Fruit fly (Drosophila melanogaster) whole organism, embryonic: Measurements from ENCODE around the gene CG13250.

Experiments used
- Bgb ChIP-seq: fragments of 200-800 bp; sonication (Bioruptor generic); IDR thresholded peaks from 2 replicates; pipeline ENCODE4 v1.3.6; 2022; ENCODE audit warnings: missing biosample characterization, missing genetic modification characterization; ENCODE audit not compliant: partially characterized antibody
- CG10654 ChIP-seq: fragments of 200-800 bp; sonication (Bioruptor generic); optimal IDR thresholded peaks from 2 replicates; lab custom pipeline; 2016; ENCODE audit warnings: missing biosample characterization, missing genetic modification characterization
- CG11093 ChIP-seq: fragments of 200-800 bp; sonication (Bioruptor generic); IDR thresholded peaks from 3 replicates; pipeline ENCODE4 v1.3.6; 2022; ENCODE audit warnings: missing biosample characterization, missing genetic modification characterization
- CG11504 ChIP-seq: fragments of 200-800 bp; sonication (Bioruptor generic); optimal IDR thresholded peaks from 3 replicates; lab custom pipeline; 2019; ENCODE audit warnings: missing biosample characterization, mild to moderate bottlenecking, missing genetic modification characterization, moderate library complexity
- CG11696 ChIP-seq: fragments of 200-800 bp; sonication (Bioruptor generic); IDR thresholded peaks from 2 replicates; pipeline ENCODE4 v1.3.6; 2022; ENCODE audit warnings: missing biosample characterization, missing genetic modification characterization
- CG13894 ChIP-seq: fragments of 200-800 bp; sonication (Bioruptor generic); optimal IDR thresholded peaks from 3 replicates; lab custom pipeline; 2018; ENCODE audit warnings: missing biosample characterization, mild to moderate bottlenecking, missing genetic modification characterization, moderate library complexity
- CG15479 ChIP-seq: fragments of 200-800 bp; sonication (Bioruptor generic); optimal IDR thresholded peaks from 3 replicates; lab custom pipeline; 2019; ENCODE audit warnings: missing biosample characterization, mild to moderate bottlenecking, missing genetic modification characterization, moderate library complexity
- CG15514 ChIP-seq: fragments of 200-800 bp; sonication (Bioruptor generic); optimal IDR thresholded peaks from 3 replicates; lab custom pipeline; 2017; ENCODE audit warnings: missing biosample characterization, missing genetic modification characterization, mild to moderate bottlenecking, moderate library complexity, missing genetic modification reagents
- CG17359 ChIP-seq: fragments of 200-800 bp; sonication (Bioruptor generic); optimal IDR thresholded peaks from 3 replicates; lab custom pipeline; 2018; ENCODE audit warnings: missing biosample characterization, mild to moderate bottlenecking, missing genetic modification characterization, moderate library complexity
- CG18011 ChIP-seq: fragments of 200-800 bp; sonication (Bioruptor generic); optimal IDR thresholded peaks from 2 replicates; lab custom pipeline; 2017; ENCODE audit warnings: missing biosample characterization, missing genetic modification characterization, mild to moderate bottlenecking, moderate library complexity, missing genotype
- CG1832 ChIP-seq: fragments of 200-800 bp; sonication (Bioruptor generic); optimal IDR thresholded peaks from 2 replicates; lab custom pipeline; 2017; ENCODE audit warnings: missing biosample characterization, mild to moderate bottlenecking, missing genetic modification characterization, inconsistent platforms
- CG2199 ChIP-seq: fragments of 200-800 bp; sonication (Bioruptor generic); IDR thresholded peaks from 3 replicates; pipeline ENCODE4 v1.3.6; 2022; ENCODE audit warnings: missing biosample characterization, missing genetic modification characterization
- CG31224 ChIP-seq: fragments of 200-800 bp; sonication (Bioruptor generic); IDR thresholded peaks from 2 replicates; pipeline ENCODE4 v1.3.6; 2022; ENCODE audit warnings: missing biosample characterization, missing genetic modification characterization
- CG34376 ChIP-seq: fragments of 200-800 bp; sonication (Bioruptor generic); optimal IDR thresholded peaks from 2 replicates; lab custom pipeline; 2018; ENCODE audit warnings: missing biosample characterization, mild to moderate bottlenecking, missing genetic modification characterization
- CG4404 ChIP-seq: fragments of 200-800 bp; sonication (Bioruptor generic); IDR thresholded peaks from 2 replicates; pipeline ENCODE4 v1.3.6; 2022; ENCODE audit warnings: missing biosample characterization, missing genetic modification characterization
- CG4617 ChIP-seq: fragments of 200-800 bp; sonication (Bioruptor generic); optimal IDR thresholded peaks from 3 replicates; lab custom pipeline; 2016; ENCODE audit warnings: missing biosample characterization, missing genetic modification characterization, borderline replicate concordance
- CG8478 ChIP-seq: fragments of >200 bp; optimal IDR thresholded peaks from 2 replicates; lab custom pipeline; 2018
- Dad ChIP-seq: fragments of 200-800 bp; sonication (Bioruptor generic); optimal IDR thresholded peaks from 3 replicates; lab custom pipeline; 2016; ENCODE audit warnings: missing biosample characterization, missing genetic modification characterization
- Dip3 ChIP-seq: fragments of 200-800 bp; sonication (Bioruptor generic); optimal IDR thresholded peaks from 3 replicates; lab custom pipeline; 2016; ENCODE audit warnings: missing biosample characterization, missing genetic modification characterization
- E2f2 ChIP-seq: fragments of 200-800 bp; sonication (Bioruptor generic); IDR thresholded peaks from 2 replicates; pipeline ENCODE4 v1.3.6; 2022; ENCODE audit warnings: missing biosample characterization, missing genetic modification characterization
- GATAe ChIP-seq: fragments of 200-800 bp; sonication (Bioruptor generic); conservative IDR thresholded peaks from 2 replicates; pipeline ENCODE4 v1.3.6; 2022; ENCODE audit warnings: missing biosample characterization, missing genetic modification characterization
- HmgZ ChIP-seq: fragments of 200-800 bp; sonication (Bioruptor generic); optimal IDR thresholded peaks from 2 replicates; lab custom pipeline; 2018; ENCODE audit warnings: missing biosample characterization, mild to moderate bottlenecking, missing genetic modification characterization
- Max ChIP-seq: fragments of 200-800 bp; sonication (Bioruptor generic); optimal IDR thresholded peaks from 2 replicates; lab custom pipeline; 2016; ENCODE audit warnings: missing biosample characterization, mild to moderate bottlenecking, missing genetic modification characterization
- Med ChIP-seq: fragments of 200-800 bp; sonication (Bioruptor generic); peaks from one replicate; lab custom pipeline; 2016; ENCODE audit warnings: missing biosample characterization, missing genetic modification characterization, mild to moderate bottlenecking, inconsistent platforms, moderate library complexity
- Nf-YC ChIP-seq: fragments of 200-800 bp; optimal IDR thresholded peaks from 3 replicates; lab custom pipeline; 2019; ENCODE audit warnings: missing biosample characterization, mild to moderate bottlenecking, missing genetic modification characterization, moderate library complexity
- Oaz ChIP-seq: fragments of 200-800 bp; sonication (Bioruptor generic); IDR thresholded peaks from 2 replicates; pipeline ENCODE4 v1.3.6; 2022; ENCODE audit warnings: missing biosample characterization, missing genetic modification characterization
- Sox100B ChIP-seq: fragments of 200-800 bp; sonication (Bioruptor generic); optimal IDR thresholded peaks from 3 replicates; lab custom pipeline; 2018; ENCODE audit warnings: missing biosample characterization, mild to moderate bottlenecking, missing genetic modification characterization
- YL-1 ChIP-seq: fragments of 200-800 bp; sonication (Bioruptor generic); optimal IDR thresholded peaks from 3 replicates; lab custom pipeline; 2017; ENCODE audit warnings: missing biosample characterization, mild to moderate bottlenecking, missing genetic modification characterization
- ac ChIP-seq: fragments of 200-800 bp; sonication (Bioruptor generic); optimal IDR thresholded peaks from 3 replicates; lab custom pipeline; 2017; ENCODE audit warnings: missing biosample characterization, mild to moderate bottlenecking, missing genetic modification characterization
- ci ChIP-seq: fragments of 200-800 bp; sonication (Bioruptor generic); IDR thresholded peaks from 3 replicates; pipeline ENCODE4 v1.3.6; 2022; ENCODE audit warnings: missing biosample characterization, missing genetic modification characterization
- da ChIP-seq: fragments of 200-800 bp; sonication (Bioruptor generic); optimal IDR thresholded peaks from 2 replicates; lab custom pipeline; 2016; ENCODE audit warnings: missing biosample characterization, missing genetic modification characterization
- grn ChIP-seq: fragments of 200-800 bp; sonication (Bioruptor generic); optimal IDR thresholded peaks from 3 replicates; lab custom pipeline; 2017; ENCODE audit warnings: missing biosample characterization, missing genetic modification characterization
- jing ChIP-seq: fragments of 200-800 bp; sonication (Bioruptor generic); optimal IDR thresholded peaks from 2 replicates; lab custom pipeline; 2018; ENCODE audit warnings: missing biosample characterization, mild to moderate bottlenecking, missing genetic modification characterization
- knrl ChIP-seq: fragments of 200-800 bp; sonication (Bioruptor generic); IDR thresholded peaks from 3 replicates; pipeline ENCODE4 v1.3.6; 2022; ENCODE audit warnings: missing biosample characterization, missing genetic modification characterization; ENCODE audit not compliant: partially characterized antibody
- lbe ChIP-seq: fragments of 200-800 bp; sonication (Bioruptor generic); optimal IDR thresholded peaks from 2 replicates; lab custom pipeline; 2016; ENCODE audit warnings: missing biosample characterization, mild to moderate bottlenecking, missing genetic modification characterization
- odd ChIP-seq: fragments of 200-800 bp; sonication (Bioruptor generic); optimal IDR thresholded peaks from 2 replicates; lab custom pipeline; 2017; ENCODE audit warnings: missing biosample characterization, mild to moderate bottlenecking, missing genetic modification characterization
- otp ChIP-seq: fragments of 200-800 bp; sonication (Bioruptor generic); IDR thresholded peaks from 3 replicates; pipeline ENCODE4, ENCODE4 v1.3.6; 2022; ENCODE audit warnings: missing biosample characterization, missing genetic modification characterization
- prd ChIP-seq, 3 experiments: fragments of >200 bp in 2 of 3; fragments of 200-800 bp in 1 of 3; sonication (Bioruptor generic) in 1 of 3; optimal IDR thresholded peaks in 2 of 3; IDR thresholded peaks in 1 of 3; 2 replicates in 2 of 3; 3 replicates in 1 of 3; pipeline versions ENCODE4 v1.3.6 to Lab custom; 2017 to 2022; ENCODE audit warnings: missing biosample characterization in 1 of 3, missing genetic modification characterization in 1 of 3
- ranshi ChIP-seq: fragments of 200-800 bp; sonication (Bioruptor generic); IDR thresholded peaks from 2 replicates; pipeline ENCODE4 v1.3.6; 2022; ENCODE audit warnings: missing biosample characterization, missing genetic modification characterization
- row ChIP-seq: fragments of 200-800 bp; sonication (Bioruptor generic); IDR thresholded peaks from 3 replicates; pipeline ENCODE4 v1.3.6; 2022; ENCODE audit warnings: missing biosample characterization, missing genetic modification characterization
- sens ChIP-seq: fragments of 200-800 bp; sonication (Bioruptor generic); peaks from one replicate; lab custom pipeline; 2016; ENCODE audit warnings: missing biosample characterization, missing genetic modification characterization
- sima ChIP-seq: fragments of 200-800 bp; sonication (Bioruptor generic); optimal IDR thresholded peaks from 2 replicates; lab custom pipeline; 2016; ENCODE audit warnings: missing biosample characterization, missing genetic modification characterization
- sob ChIP-seq: fragments of 200-800 bp; sonication (Bioruptor generic); IDR thresholded peaks from 2 replicates; pipeline ENCODE4 v1.3.6; 2022; ENCODE audit warnings: missing biosample characterization, missing genetic modification characterization
- sug ChIP-seq: fragments of 200-800 bp; optimal IDR thresholded peaks from 2 replicates; lab custom pipeline; 2019; ENCODE audit warnings: missing biosample characterization, mild to moderate bottlenecking, missing genetic modification characterization, moderate library complexity
- usp ChIP-seq: fragments of >200 bp; optimal IDR thresholded peaks from 2 replicates; lab custom pipeline; 2017; ENCODE audit warnings: missing biosample characterization, missing genetic modification characterization
- vfl ChIP-seq: fragments of 200-800 bp; sonication (Bioruptor generic); optimal IDR thresholded peaks from 2 replicates; lab custom pipeline; 2016; ENCODE audit warnings: missing biosample characterization, missing genetic modification characterization
- vnd ChIP-seq: fragments of 200-800 bp; sonication (Bioruptor generic); IDR thresholded peaks from 3 replicates; pipeline ENCODE4 v1.3.6; 2022; ENCODE audit warnings: missing biosample characterization, missing genetic modification characterization; ENCODE audit not compliant: partially characterized antibody
- wdn ChIP-seq: fragments of 200-800 bp; sonication (Bioruptor generic); IDR thresholded peaks from 2 replicates; pipeline ENCODE4 v1.3.6; 2022; ENCODE audit warnings: missing biosample characterization, missing genetic modification characterization

The CG13250 gene

DNA sequence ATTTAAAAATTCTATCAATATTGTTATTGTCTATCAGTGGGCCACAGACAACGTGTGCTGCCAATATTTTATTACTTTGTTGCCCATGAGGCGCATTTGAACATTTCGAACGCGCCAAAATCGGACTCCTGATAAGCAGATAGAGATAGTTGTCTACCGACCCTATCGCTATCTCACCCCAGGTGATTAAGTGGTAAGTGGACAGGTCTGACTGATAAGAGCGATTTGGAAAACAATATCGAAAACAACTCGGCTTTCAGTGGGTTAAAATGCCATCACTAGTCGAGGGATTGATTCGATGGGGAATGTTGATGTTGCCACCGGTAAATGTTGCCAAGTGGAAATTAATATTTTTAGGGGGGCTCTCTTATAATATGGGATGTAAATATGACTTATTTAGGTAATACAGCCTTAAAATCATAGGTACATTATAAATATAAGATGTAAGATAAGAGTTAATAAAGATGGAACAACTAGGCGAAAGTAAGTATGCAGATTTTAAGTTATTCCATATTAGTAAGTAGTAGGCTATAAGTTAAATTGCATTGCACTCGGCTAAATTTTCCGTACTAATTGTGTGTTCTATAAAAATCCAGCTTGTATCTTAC, 41.9 kb upstream of the CG13250 start, which contains the start of gene ND-39 (continued):
- TF ChIP-seq CG1832 (GFP tag; lab: Kevin White, UChicago) (peak; percentile 23), CG11504 (tag; lab: Kevin White, UChicago) (peak; percentile 100), Med (GFP tag; lab: Kevin White, UChicago) (peak; percentile 42), sens (GFP tag; lab: Kevin White, UChicago) (peak; percentile 37), CG11093 (no peak), Nf-YC (tag; lab: Kevin White, UChicago) (no peak), row (GFP tag; lab: Robert Waterston, UW) (peak; percentile 34; the same call in 1 of the 3 replicates), knrl (GFP tag; lab: Robert Waterston, UW) (peak; percentile 10; the same call in 1 of the 3 replicates), GATAe (peak; percentile 98), CG11696 (GFP tag; lab: Robert Waterston, UW) (no peak), HmgZ (peak; percentile 24), ac (GFP tag; lab: Kevin White, UChicago) (no peak), E2f2 (GFP tag; lab: Robert Waterston, UW) (peak; percentile 63), CG15514 (GFP tag; lab: Kevin White, UChicago) (peak; percentile 16), sug (tag; lab: Kevin White, UChicago) (peak; percentile 63), Max (GFP tag; lab: Kevin White, UChicago) (no peak), CG34376 (GFP tag; lab: Kevin White, UChicago) (peak; percentile 35), CG4404 (GFP tag; lab: Robert Waterston, UW) (no peak), vnd (GFP tag; lab: Robert Waterston, UW) (peak; percentile 29; the same call in 1 of the 3 replicates), jing (GFP tag; lab: Kevin White, UChicago) (no peak), CG2199 (GFP tag; lab: Robert Waterston, UW) (peak; percentile 90), Bgb (GFP tag; lab: Robert Waterston, UW) (0 out of 2 replicates have a peak, but pooled peaks have one; percentile 12), lbe (GFP tag; lab: Kevin White, UChicago) (no peak), odd (GFP tag; lab: Kevin White, UChicago) (no peak), grn (peak; percentile 94), CG8478 (lab: Kevin White, UChicago) (no peak), sima (no peak)

DNA sequence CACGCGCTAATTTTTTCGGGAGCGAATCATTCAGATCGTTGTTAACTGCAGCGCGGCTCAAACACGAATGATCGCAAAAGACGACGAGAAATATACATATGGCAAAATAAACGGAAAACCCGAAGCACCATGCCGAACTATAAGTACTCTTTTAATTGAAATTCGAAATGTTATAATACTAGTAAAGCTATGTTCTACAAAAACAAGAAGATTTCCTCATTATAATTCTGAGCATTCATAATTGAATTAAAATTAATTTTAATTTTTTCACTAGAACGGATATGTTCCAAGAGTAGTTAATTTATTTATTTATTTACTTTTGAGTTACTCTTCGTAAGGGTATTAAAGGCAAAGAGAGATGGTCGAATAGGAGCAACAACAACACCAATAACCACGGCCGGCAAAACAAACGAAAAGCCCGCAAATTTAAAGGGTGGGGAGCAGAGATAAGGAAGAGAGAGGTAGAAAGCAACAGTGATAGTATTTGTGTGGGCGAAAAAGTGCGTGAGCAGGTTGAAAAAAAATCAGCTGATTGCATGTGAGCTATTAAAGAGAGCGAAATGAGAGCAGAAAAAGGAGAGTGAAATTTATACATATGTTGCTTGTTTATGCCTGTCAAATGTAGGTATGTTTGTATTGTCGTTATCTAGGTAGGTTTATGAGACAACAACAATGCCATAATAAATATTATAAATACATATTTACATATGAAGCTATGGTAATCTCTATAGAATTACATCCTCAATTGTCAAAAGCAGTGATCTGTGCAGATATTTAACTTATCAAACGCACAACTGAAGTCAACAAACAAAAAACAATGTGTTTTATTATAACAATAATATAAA, 39.9 kb upstream of the CG13250 start:
- peak; percentile 10 for TF ChIP-seq CG18011 (GFP tag; lab: Kevin White, UChicago)
- TF ChIP-seq ranshi (GFP tag; lab: Robert Waterston, UW) = peak; percentile 48; the same call in 1 of the 2 replicates
- TF ChIP-seq CG2199 (GFP tag; lab: Robert Waterston, UW) = no peak
- TF ChIP-seq Dip3 (GFP tag; lab: Kevin White, UChicago) = peak; percentile 67
- TF ChIP-seq Dad = peak; percentile 21
- TF ChIP-seq usp = no peak
- peak; percentile 45 for TF ChIP-seq CG10654 (GFP tag; lab: Kevin White, UChicago)
- TF ChIP-seq CG4617 (GFP tag; lab: Kevin White, UChicago) = peak; percentile 23
- no peak for TF ChIP-seq YL-1 (GFP tag; lab: Kevin White, UChicago)
- TF ChIP-seq Sox100B (GFP tag; lab: Kevin White, UChicago) = peak; percentile 58
- TF ChIP-seq ci = peak; percentile 69
- TF ChIP-seq da (GFP tag; lab: Kevin White, UChicago) = no peak
- peak; percentile 69 for TF ChIP-seq CG15479 (GFP tag; lab: Kevin White, UChicago)
- peak; percentile 66; the same call in 1 of the 3 replicates for TF ChIP-seq otp (GFP tag; lab: Robert Waterston, UW)
- peak; percentile 66 for TF ChIP-seq wdn (GFP tag; lab: Robert Waterston, UW)
- peak; percentile 47 for TF ChIP-seq Oaz (GFP tag; lab: Robert Waterston, UW)
- peak; percentile 76 for TF ChIP-seq CG17359 (tag; lab: Kevin White, UChicago)
- peak; percentile 77 for TF ChIP-seq CG31224
- no peak for TF ChIP-seq CG13894
- peak; percentile 41 for TF ChIP-seq vfl (GFP tag; lab: Kevin White, UChicago)
- no peak for TF ChIP-seq prd (optimal IDR thresholded peaks at IDR 0.05; lab: Kevin White, UChicago)
- TF ChIP-seq prd (GFP tag; IDR thresholded peaks at IDR 0.05; lab: Robert Waterston, UW) = peak; percentile 82
- peak; percentile 83 for TF ChIP-seq sob (GFP tag; lab: Robert Waterston, UW)
